Fruit fly (Drosophila melanogaster): ENCODE results near the gene ppk.

- TF ChIP-seq CG8301 (tag; optimal IDR thresholded peaks at IDR 0.05) = no peak
- TF ChIP-seq CG15710 (tag; optimal IDR thresholded peaks at IDR 0.05) = no peak
- TF ChIP-seq CG14655 (GFP tag; optimal IDR thresholded peaks at IDR 0.05) = no peak
- TF ChIP-seq CG12605 (GFP tag; IDR thresholded peaks at IDR 0.05) = no peak
- no peak for TF ChIP-seq gl (tag; optimal IDR thresholded peaks at IDR 0.05)
- no peak for TF ChIP-seq CG8159 (tag; optimal IDR thresholded peaks at IDR 0.05)
Measured at dm6 chr2L:14348602-14349001, 32.4 kb downstream of the ppk start, which contains the start of gene mTTF.
